Worm (Caenorhabditis elegans): Measurements from ENCODE around the gene col-115.
A peak's percentile ranks its signal among the peaks of the same experiment; 100 is the strongest.

The col-115 gene

ce11 chrIV:8010521-8010920 lies 22.0 kb downstream of the col-115 start (continued):
- TF ChIP-seq K11D2.4 (GFP tag; IDR thresholded peaks at IDR 0.05) (no peak), unc-62 (GFP tag; optimal IDR thresholded peaks at IDR 0.05) (no peak), egl-18 (GFP tag; IDR thresholded peaks at IDR 0.05) (no peak), hlh-26 (GFP tag; conservative IDR thresholded peaks at IDR 0.05) (no peak), dox-1 (GFP tag; IDR thresholded peaks at IDR 0.05) (no peak), chd-7 (tag; optimal IDR thresholded peaks at IDR 0.05) (no peak), snpc-3.4 (tag; optimal IDR thresholded peaks at IDR 0.05) (peak; percentile 59), egrh-3 (GFP tag; IDR thresholded peaks at IDR 0.05) (no peak), T07F8.4 (tag; optimal IDR thresholded peaks at IDR 0.05) (no peak), ceh-100 (GFP tag; IDR thresholded peaks at IDR 0.05) (peak; percentile 38; the same call in 1 of the 2 replicates), madf-6 (GFP tag; IDR thresholded peaks at IDR 0.05) (peak; percentile 96), lin-26 (GFP tag; IDR thresholded peaks at IDR 0.05) (no peak), nhr-90 (tag; optimal IDR thresholded peaks at IDR 0.05) (no peak), pha-4 (tag; optimal IDR thresholded peaks at IDR 0.05) (no peak), rcor-1 (GFP tag; IDR thresholded peaks at IDR 0.05) (peak; percentile 54; the same call in 1 of the 2 replicates), F57A8.1 (GFP tag; optimal IDR thresholded peaks at IDR 0.05) (no peak), F10E7.11 (tag; optimal IDR thresholded peaks at IDR 0.05) (no peak), die-1 (tag; optimal IDR thresholded peaks at IDR 0.05) (no peak), bed-1 (GFP tag; IDR thresholded peaks at IDR 0.05) (no peak), Y67H2A.10 (GFP tag; conservative IDR thresholded peaks at IDR 0.05) (no peak), ZK185.1 (tag; optimal IDR thresholded peaks at IDR 0.05; ENCODE audit: poor library complexity, severe bottlenecking) (no peak), sea-2 (GFP tag; IDR thresholded peaks at IDR 0.05) (no peak), egl-44 (GFP tag; IDR thresholded peaks at IDR 0.05) (no peak), F22D6.2 (tag; optimal IDR thresholded peaks at IDR 0.05) (no peak), akir-1 (GFP tag; optimal IDR thresholded peaks at IDR 0.05) (no peak), B0035.1 (tag; optimal IDR thresholded peaks at IDR 0.05) (no peak), mes-4 (tag; optimal IDR thresholded peaks at IDR 0.05) (no peak), ceh-79 (tag; optimal IDR thresholded peaks at IDR 0.05) (no peak), lin-35 (GFP tag; optimal IDR thresholded peaks at IDR 0.05) (no peak), tbx-9 (tag; optimal IDR thresholded peaks at IDR 0.05; ENCODE audit: borderline replicate concordance) (no peak), mcd-1 (GFP tag; IDR thresholded peaks at IDR 0.05) (0 out of 2 replicates have a peak, but pooled peaks have one; percentile 9), lsl-1 (GFP tag; optimal IDR thresholded peaks at IDR 0.05) (peak; percentile 92), F52B5.7 (tag; optimal IDR thresholded peaks at IDR 0.05) (no peak), pbrm-1 (GFP tag; IDR thresholded peaks at IDR 0.05) (peak; percentile 46; the same call in 1 of the 2 replicates), nfya-2 (GFP tag; IDR thresholded peaks at IDR 0.05) (no peak), madf-3 (GFP tag; IDR thresholded peaks at IDR 0.05) (0 out of 2 replicates have a peak, but pooled peaks have one; percentile 63), ztf-18 (tag; optimal IDR thresholded peaks at IDR 0.05) (no peak), let-607 (tag; optimal IDR thresholded peaks at IDR 0.05) (no peak), ceh-40 (GFP tag; IDR thresholded peaks at IDR 0.05) (no peak), Y79H2A.3 (GFP tag; conservative IDR thresholded peaks at IDR 0.05) (no peak), F37B4.10 (GFP tag; IDR thresholded peaks at IDR 0.05) (no peak), ceh-27 (GFP tag; optimal IDR thresholded peaks at IDR 0.05) (no peak), tbp1 (GFP tag; optimal IDR thresholded peaks at IDR 0.05) (no peak), nfyb-1 (GFP tag; IDR thresholded peaks at IDR 0.05) (no peak), B0261.1 (tag; optimal IDR thresholded peaks at IDR 0.05) (no peak), C06A6.2 (GFP tag; conservative IDR thresholded peaks at IDR 0.05) (no peak), K12H6.12 (tag; optimal IDR thresholded peaks at IDR 0.05) (no peak), nfya-1 (tag; optimal IDR thresholded peaks at IDR 0.05; ENCODE audit: borderline replicate concordance, insufficient read depth) (no peak), zfh-2 (GFP tag; conservative IDR thresholded peaks at IDR 0.05) (no peak)
